Worm (Caenorhabditis elegans) whole organism, L2 larva: ENCODE data around the gene C36C9.12.

Experiments
- C34F6.9 ChIP-seq: fragments of 150-350 bp; optimal IDR thresholded peaks from 2 replicates; lab custom pipeline; 2014; ENCODE audit warnings: missing biosample characterization, missing genetic modification characterization
- F13H6.1 ChIP-seq: sonication (generic microtip); optimal IDR thresholded peaks from 2 replicates; lab custom pipeline; 2016; ENCODE audit warnings: missing genetic modification characterization, missing compliant biosample characterization
- Y55F3AM.14 ChIP-seq: fragments of 200-800 bp; sonication (Bioruptor generic); optimal IDR thresholded peaks from 2 replicates; lab custom pipeline; 2018; ENCODE audit warnings: mild to moderate bottlenecking, missing genetic modification characterization, missing compliant biosample characterization
- ZK546.5 ChIP-seq: sonication (generic microtip); optimal IDR thresholded peaks from 2 replicates; lab custom pipeline; 2017; ENCODE audit warnings: missing biosample characterization, missing genetic modification characterization
- alr-1 ChIP-seq: fragments of 150-350 bp; optimal IDR thresholded peaks from 2 replicates; lab custom pipeline; 2014; ENCODE audit warnings: missing biosample characterization, missing genetic modification characterization
- aly-2 ChIP-seq: fragments of 150-350 bp; optimal IDR thresholded peaks from 2 replicates; lab custom pipeline; 2014; ENCODE audit warnings: missing biosample characterization, missing genetic modification characterization
- blmp-1 ChIP-seq: sonication (generic microtip); optimal IDR thresholded peaks from 2 replicates; lab custom pipeline; 2017; ENCODE audit warnings: missing genetic modification characterization, mild to moderate bottlenecking, missing compliant biosample characterization, antibody characterized with exemption, moderate library complexity; ENCODE audit not compliant: insufficient read depth
- ceh-16 ChIP-seq: fragments of 150-350 bp; optimal IDR thresholded peaks from 2 replicates; lab custom pipeline; 2014; ENCODE audit warnings: missing biosample characterization, missing genetic modification characterization
- ceh-82 ChIP-seq: fragments of 150-350 bp; optimal IDR thresholded peaks from 2 replicates; lab custom pipeline; 2014; ENCODE audit warnings: missing biosample characterization, missing genetic modification characterization
- crh-2 ChIP-seq: sonication (generic microtip); optimal IDR thresholded peaks from 2 replicates; lab custom pipeline; 2017; ENCODE audit warnings: missing biosample characterization, missing genetic modification characterization
- dmd-4 ChIP-seq: sonication (generic microtip); optimal IDR thresholded peaks from 2 replicates; lab custom pipeline; 2017; ENCODE audit warnings: missing biosample characterization, missing genetic modification characterization
- egl-27 ChIP-seq: sonication (generic microtip); optimal IDR thresholded peaks from 3 replicates; lab custom pipeline; 2017; ENCODE audit warnings: missing biosample characterization, missing genetic modification reagents, missing genetic modification characterization
- elt-3 ChIP-seq: sonication (generic microtip); optimal IDR thresholded peaks from 2 replicates; lab custom pipeline; 2017; ENCODE audit warnings: missing biosample characterization, missing genetic modification characterization
- gmeb-1 ChIP-seq: fragments of 150-350 bp; optimal IDR thresholded peaks from 2 replicates; lab custom pipeline; 2014; ENCODE audit warnings: missing biosample characterization, missing genetic modification characterization
- lin-11 ChIP-seq: fragments of 150-350 bp; sonication (generic microtip); optimal IDR thresholded peaks from 2 replicates; lab custom pipeline; 2014; ENCODE audit warnings: missing biosample characterization, missing genetic modification characterization, inconsistent platforms, mixed read lengths
- lin-13 ChIP-seq: fragments of 150-350 bp; optimal IDR thresholded peaks from 2 replicates; lab custom pipeline; 2014; ENCODE audit warnings: missing biosample characterization, missing genetic modification reagents, missing genetic modification characterization
- lsy-2 ChIP-seq, 2 experiments: fragments of 150-350 bp in 1 of 2; sonication (generic microtip) in 1 of 2; optimal IDR thresholded peaks; 2 replicates each; lab custom pipeline; 2014 to 2017; ENCODE audit warnings: missing biosample characterization in 2 of 2, missing genetic modification characterization in 2 of 2
- mab-5 ChIP-seq: fragments of 150-350 bp; optimal IDR thresholded peaks from 2 replicates; lab custom pipeline; 2014; ENCODE audit warnings: missing biosample characterization, missing genetic modification characterization
- mbf-1 ChIP-seq: sonication (generic microtip); optimal IDR thresholded peaks from 2 replicates; lab custom pipeline; 2017; ENCODE audit warnings: missing biosample characterization, missing genetic modification characterization
- mdl-1 ChIP-seq, 2 experiments: fragments of 150-350 bp in 1 of 2; sonication (generic microtip) in 1 of 2; optimal IDR thresholded peaks; 2 replicates each; lab custom pipeline; 2017; ENCODE audit warnings: missing biosample characterization in 2 of 2, missing genetic modification characterization in 2 of 2
- nhr-10 ChIP-seq: sonication (generic microtip); optimal IDR thresholded peaks from 2 replicates; lab custom pipeline; 2017; ENCODE audit warnings: missing biosample characterization, missing genetic modification characterization
- nhr-11 ChIP-seq: fragments of 150-350 bp; optimal IDR thresholded peaks from 2 replicates; lab custom pipeline; 2014; ENCODE audit warnings: missing biosample characterization, missing genetic modification characterization
- nhr-129 ChIP-seq: fragments of 150-350 bp; optimal IDR thresholded peaks from 2 replicates; lab custom pipeline; 2014; ENCODE audit warnings: missing biosample characterization, missing genetic modification characterization
- nhr-21 ChIP-seq: fragments of 150-350 bp; optimal IDR thresholded peaks from 2 replicates; lab custom pipeline; 2014; ENCODE audit warnings: missing biosample characterization, missing genetic modification characterization
- nhr-23 ChIP-seq: fragments of 150-350 bp; optimal IDR thresholded peaks from 2 replicates; lab custom pipeline; 2014; ENCODE audit warnings: missing biosample characterization, missing genetic modification reagents, missing genetic modification characterization
- nhr-25 ChIP-seq: fragments of 150-350 bp; sonication (generic microtip); optimal IDR thresholded peaks from 3 replicates; lab custom pipeline; 2014; ENCODE audit warnings: missing biosample characterization, missing genetic modification characterization
- peb-1 ChIP-seq: fragments of 150-350 bp; optimal IDR thresholded peaks from 2 replicates; lab custom pipeline; 2014; ENCODE audit warnings: missing biosample characterization, missing genetic modification characterization
- skn-1 ChIP-seq: sonication (generic microtip); optimal IDR thresholded peaks from 2 replicates; lab custom pipeline; 2017; ENCODE audit warnings: missing biosample characterization, missing genetic modification characterization
- snpc-4 ChIP-seq: fragments of 150-350 bp; optimal IDR thresholded peaks from 2 replicates; lab custom pipeline; 2014; ENCODE audit warnings: missing biosample characterization, missing genetic modification characterization
- unc-55 ChIP-seq: fragments of 150-350 bp; sonication (generic microtip); optimal IDR thresholded peaks from 3 replicates; lab custom pipeline; 2014; ENCODE audit warnings: missing biosample characterization, missing genetic modification reagents, missing genetic modification characterization
- unc-62 ChIP-seq: fragments of 150-350 bp; optimal IDR thresholded peaks from 2 replicates; lab custom pipeline; 2014; ENCODE audit warnings: missing biosample characterization, missing genetic modification reagents, missing genetic modification characterization
- zag-1 ChIP-seq: fragments of 150-350 bp; optimal IDR thresholded peaks from 2 replicates; lab custom pipeline; 2014; ENCODE audit warnings: missing biosample characterization, missing genetic modification characterization
- ztf-1 ChIP-seq: fragments of 200-800 bp; sonication (Bioruptor generic); conservative IDR thresholded peaks from 2 replicates; pipeline ENCODE4 v1.3.6; 2022; ENCODE audit warnings: missing genetic modification characterization, missing compliant biosample characterization
- ztf-11 ChIP-seq: sonication (generic microtip); optimal IDR thresholded peaks from 2 replicates; lab custom pipeline; 2017; ENCODE audit warnings: missing biosample characterization, missing genetic modification characterization
- ztf-4 ChIP-seq: fragments of 150-350 bp; optimal IDR thresholded peaks from 2 replicates; lab custom pipeline; 2014; ENCODE audit warnings: missing biosample characterization, missing genetic modification characterization

The C36C9.12 gene

DNA sequence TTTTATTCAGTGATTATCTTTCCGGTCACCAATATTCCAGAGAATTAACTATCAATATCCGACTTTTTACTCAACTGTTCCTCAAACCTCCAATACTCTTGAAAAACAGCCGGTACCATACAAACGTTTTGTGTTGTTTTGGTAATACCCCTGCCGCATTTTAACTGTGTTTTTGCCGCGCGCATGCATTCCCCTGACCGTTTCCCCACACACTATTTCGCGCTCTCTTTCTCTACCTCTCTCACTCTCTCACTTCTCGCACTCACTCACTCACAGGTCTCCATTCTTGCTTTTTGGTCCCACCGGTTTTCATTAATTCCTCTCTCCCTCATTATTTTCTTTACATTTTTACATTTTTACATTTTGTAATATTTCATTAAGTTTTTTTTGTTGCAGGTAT, 7.3 kb downstream of the C36C9.12 start, which contains the start of gene meg-4:
meg-4 (plus strand) TSS at position 397 of the 400 bp plus-strand sequence.
- TF ChIP-seq ceh-16 (no peak), nhr-10 (tag; lab: Kevin White, UChicago) (no peak), mbf-1 (tag; lab: Kevin White, UChicago) (no peak), nhr-25 (no peak), lsy-2 (tag; optimal IDR thresholded peaks at IDR 0.05; lab: Kevin White, UChicago) (no peak), nhr-23 (tag; lab: Kevin White, UChicago) (no peak), Y55F3AM.14 (no peak), dmd-4 (no peak), ZK546.5 (tag; lab: Kevin White, UChicago) (no peak), elt-3 (tag; lab: Kevin White, UChicago) (no peak), blmp-1 (tag; lab: Kevin White, UChicago) (no peak), mab-5 (tag; lab: Kevin White, UChicago) (no peak)
- TF ChIP-seq, all 48 proteins: peak for 0

- TF ChIP-seq nhr-129 (tag; lab: Kevin White, UChicago) (no peak), unc-62 (GFP tag; lab: Kevin White, UChicago) (no peak), nhr-23 (tag; lab: Kevin White, UChicago) (no peak), F13H6.1 (tag; lab: Kevin White, UChicago) (no peak), ztf-11 (tag; lab: Kevin White, UChicago) (no peak), peb-1 (tag; lab: Kevin White, UChicago) (no peak), nhr-21 (no peak), snpc-4 (tag; lab: Kevin White, UChicago) (no peak), elt-3 (tag; lab: Kevin White, UChicago) (no peak), unc-55 (GFP tag; lab: Kevin White, UChicago) (no peak), aly-2 (tag; lab: Kevin White, UChicago) (no peak), alr-1 (tag; lab: Kevin White, UChicago) (no peak), zag-1 (tag; lab: Kevin White, UChicago) (no peak), egl-27 (tag; lab: Kevin White, UChicago) (no peak)
These were observed 11.9 kb downstream of the C36C9.12 start, which contains the start of gene fbxa-170 for ce11 chrX:1678021-1678420. fbxa-170 (minus strand) TSS chrX:1678121.

DNA sequence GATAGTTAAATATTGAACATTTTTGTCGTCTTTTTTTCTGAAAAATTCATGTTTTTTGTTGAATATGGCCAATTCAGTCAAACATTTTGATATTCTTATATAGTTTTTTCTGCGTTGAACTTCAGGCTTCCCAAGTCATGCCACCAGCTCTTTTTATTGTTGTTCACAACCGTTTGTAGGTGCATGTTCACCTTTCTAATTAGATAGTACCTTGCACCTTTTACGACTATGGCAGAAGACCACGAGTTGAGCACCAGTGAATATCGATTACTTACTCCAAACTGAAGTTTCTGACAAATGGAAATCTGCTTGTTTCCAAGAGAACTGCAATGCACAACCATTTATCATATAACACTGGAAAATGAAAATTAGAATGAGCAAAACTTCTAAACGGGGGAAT, 14.0 kb downstream of the C36C9.12 start:
- TF ChIP-seq nhr-10 (tag; lab: Kevin White, UChicago) = no peak
- TF ChIP-seq elt-3 (tag; lab: Kevin White, UChicago) = no peak
- TF ChIP-seq lin-11 (tag; lab: Kevin White, UChicago) = no peak
- no peak for TF ChIP-seq alr-1 (tag; lab: Kevin White, UChicago)
- no peak for TF ChIP-seq lin-13 (GFP tag; lab: Kevin White, UChicago)
- TF ChIP-seq mdl-1 (tag; optimal IDR thresholded peaks at IDR 0.05; lab: Kevin White, UChicago) = no peak
- TF ChIP-seq unc-55 (GFP tag; lab: Kevin White, UChicago) = no peak
- TF ChIP-seq mbf-1 (tag; lab: Kevin White, UChicago) = no peak
- no peak for TF ChIP-seq unc-62 (GFP tag; lab: Kevin White, UChicago)
- TF ChIP-seq gmeb-1 (tag; lab: Kevin White, UChicago) = no peak
- no peak for TF ChIP-seq Y55F3AM.14
- TF ChIP-seq ztf-11 (tag; lab: Kevin White, UChicago) = no peak
- TF ChIP-seq aly-2 (tag; lab: Kevin White, UChicago) = no peak
- TF ChIP-seq crh-2 (tag; lab: Kevin White, UChicago) = no peak
- no peak for TF ChIP-seq C34F6.9
- no peak for TF ChIP-seq ztf-4 (tag; lab: Kevin White, UChicago)
- no peak for TF ChIP-seq ceh-16

- TF ChIP-seq gmeb-1 (tag; lab: Kevin White, UChicago) (no peak), crh-2 (tag; lab: Kevin White, UChicago) (no peak), ZK546.5 (tag; lab: Kevin White, UChicago) (no peak)
- TF ChIP-seq, all 48 proteins: peak for 0
These were observed 15.8 kb downstream of the C36C9.12 start, which contains the start of gene tbx-31 for ce11 chrX:1674056-1674455. tbx-31 (minus strand) TSS chrX:1674156.

ce11 chrX:1668748-1669147, 21.1 kb downstream of the C36C9.12 start, which contains the start of gene R09H3.3:
R09H3.3 (minus strand) TSS chrX:1668848.
- TF ChIP-seq ceh-16 (no peak), skn-1 (no peak), ztf-1 (GFP tag; lab: Robert Waterston, UW) (no peak), nhr-129 (tag; lab: Kevin White, UChicago) (no peak), nhr-11 (tag; lab: Kevin White, UChicago) (no peak), alr-1 (tag; lab: Kevin White, UChicago) (no peak), ZK546.5 (tag; lab: Kevin White, UChicago) (no peak), ceh-82 (tag; lab: Kevin White, UChicago) (no peak), nhr-23 (tag; lab: Kevin White, UChicago) (no peak), nhr-10 (tag; lab: Kevin White, UChicago) (no peak)
